Worm (Caenorhabditis elegans) whole organism, L4/young adult: ENCODE results near the gene stt-3.

Source experiments
- W03F9.2 ChIP-seq: fragments of 150-350 bp; optimal IDR thresholded peaks from 2 replicates; lab custom pipeline; 2014; ENCODE audit warnings: missing biosample characterization, missing genetic modification characterization
- dao-5 ChIP-seq: sonication (generic microtip); optimal IDR thresholded peaks from 2 replicates; lab custom pipeline; 2016; ENCODE audit warnings: missing genotype, missing genetic modification characterization, moderate library complexity, missing compliant biosample characterization
- him-1 ChIP-seq: sonication (generic microtip); optimal IDR thresholded peaks from 2 replicates; lab custom pipeline; 2016; ENCODE audit warnings: missing genotype, missing genetic modification reagents, missing genetic modification characterization, missing compliant biosample characterization

stt-3 gene

ce11 chrIII:6278301-6278827 lies 29.9 kb downstream of the stt-3 start, which contains the start of gene C18F10.7:
Gene C18F10.7, minus strand, starts transcription at chrIII:6278351.
- TF ChIP-seq dao-5 (tag; lab: Kevin White, UChicago) (no peak), W03F9.2 (tag; lab: Kevin White, UChicago) (peak; percentile 80), him-1 (tag; lab: Kevin White, UChicago) (no peak)

- no peak for TF ChIP-seq him-1 (tag; lab: Kevin White, UChicago)
- no peak for TF ChIP-seq W03F9.2 (tag; lab: Kevin White, UChicago)
- TF ChIP-seq dao-5 (tag; lab: Kevin White, UChicago), result no peak
Observed at ce11 chrIII:6279453-6279852, 31.0 kb downstream of the stt-3 start.

ce11 chrIII:6280070-6280596 lies 31.7 kb downstream of the stt-3 start, which contains the start of gene hmg-1.2:
Gene hmg-1.2, plus strand, starts transcription at chrIII:6280380.
- TF ChIP-seq dao-5 (tag; lab: Kevin White, UChicago) (peak; percentile 23), W03F9.2 (tag; lab: Kevin White, UChicago) (peak; percentile 69), him-1 (tag; lab: Kevin White, UChicago) (peak; percentile 46)

ce11 chrIII:6283024-6283423 lies 34.6 kb downstream of the stt-3 start:
- no peak for TF ChIP-seq W03F9.2 (tag; lab: Kevin White, UChicago)
- TF ChIP-seq dao-5 (tag; lab: Kevin White, UChicago), result no peak
- TF ChIP-seq him-1 (tag; lab: Kevin White, UChicago), result no peak

- TF ChIP-seq him-1 (tag; lab: Kevin White, UChicago) (no peak), W03F9.2 (tag; lab: Kevin White, UChicago) (no peak), dao-5 (tag; lab: Kevin White, UChicago) (no peak)
Observed at ce11 chrIII:6285890-6286289, 37.5 kb downstream of the stt-3 start, which contains the start of gene gadr-3. Gene gadr-3, minus strand, starts transcription at chrIII:6285990.

ce11 chrIII:6287195-6287594 lies 38.8 kb downstream of the stt-3 start, which contains the start of gene F47D12.6:
Gene F47D12.6, minus strand, starts transcription at chrIII:6287295.
- no peak for TF ChIP-seq W03F9.2 (tag; lab: Kevin White, UChicago)
- no peak for TF ChIP-seq him-1 (tag; lab: Kevin White, UChicago)
- no peak for TF ChIP-seq dao-5 (tag; lab: Kevin White, UChicago)

ce11 chrIII:6289366-6289765 lies 40.9 kb downstream of the stt-3 start:
- TF ChIP-seq him-1 (tag; lab: Kevin White, UChicago) (no peak), W03F9.2 (tag; lab: Kevin White, UChicago) (no peak), dao-5 (tag; lab: Kevin White, UChicago) (no peak)

- TF ChIP-seq dao-5 (tag; lab: Kevin White, UChicago) (no peak), W03F9.2 (tag; lab: Kevin White, UChicago) (no peak), him-1 (tag; lab: Kevin White, UChicago) (no peak)
Observed at ce11 chrIII:6290469-6291182, 42.2 kb downstream of the stt-3 start.

ce11 chrIII:6295972-6296700 lies 47.7 kb downstream of the stt-3 start, which contains the start of gene F47D12.7:
Gene F47D12.7, minus strand, starts transcription at chrIII:6296022.
- TF ChIP-seq W03F9.2 (tag; lab: Kevin White, UChicago), result no peak
- TF ChIP-seq him-1 (tag; lab: Kevin White, UChicago), result no peak
- TF ChIP-seq dao-5 (tag; lab: Kevin White, UChicago), result no peak

- no peak for TF ChIP-seq W03F9.2 (tag; lab: Kevin White, UChicago)
- TF ChIP-seq him-1 (tag; lab: Kevin White, UChicago), result no peak
- no peak for TF ChIP-seq dao-5 (tag; lab: Kevin White, UChicago)
Observed at ce11 chrIII:6297599-6297998, 49.2 kb downstream of the stt-3 start.

- TF ChIP-seq him-1 (tag; lab: Kevin White, UChicago) (no peak), dao-5 (tag; lab: Kevin White, UChicago) (no peak), W03F9.2 (tag; lab: Kevin White, UChicago) (no peak)
Observed at ce11 chrIII:6298131-6298530, 49.7 kb downstream of the stt-3 start, which contains the start of gene F47D12.3. Gene F47D12.3, plus strand, starts transcription at chrIII:6298461.

ce11 chrIII:6300297-6300696 lies 51.9 kb downstream of the stt-3 start:
- TF ChIP-seq him-1 (tag; lab: Kevin White, UChicago) (no peak), dao-5 (tag; lab: Kevin White, UChicago) (no peak), W03F9.2 (tag; lab: Kevin White, UChicago) (no peak)
